Worm (Caenorhabditis elegans): ENCODE measurements around the gene R04D3.4.

ce11 chrX:13315093-13315492, 26.5 kb upstream of the R04D3.4 start:
- TF ChIP-seq flt-1 (GFP tag; IDR thresholded peaks at IDR 0.05) = no peak
- TF ChIP-seq ztf-29 (GFP tag; IDR thresholded peaks at IDR 0.05) = no peak
- TF ChIP-seq T22C8.4 (GFP tag; IDR thresholded peaks at IDR 0.05) = no peak
- no peak for TF ChIP-seq ref-1 (GFP tag; conservative IDR thresholded peaks at IDR 0.05)
- no peak for TF ChIP-seq cog-1 (tag; optimal IDR thresholded peaks at IDR 0.05)
- TF ChIP-seq klf-2 (GFP tag; conservative IDR thresholded peaks at IDR 0.05) = no peak
- TF ChIP-seq ztf-23 (GFP tag; IDR thresholded peaks at IDR 0.05) = no peak
- TF ChIP-seq med-1 (GFP tag; optimal IDR thresholded peaks at IDR 0.05; ENCODE audit: insufficient read depth) = no peak
- TF ChIP-seq tab-1 (GFP tag; IDR thresholded peaks at IDR 0.05) = no peak

Measured in whole organism, midembryonic.